Fruit fly (Drosophila melanogaster) whole organism, embryonic: ENCODE measurements around the gene Prtl99C.

Experiments
- Aef1 ChIP-seq: fragments of 200-800 bp; sonication (Bioruptor generic); IDR thresholded peaks from 3 replicates; pipeline ENCODE4 v1.3.6; 2022; ENCODE audit warnings: missing biosample characterization, missing genetic modification characterization
- CG1024 ChIP-seq: fragments of 200-800 bp; sonication (Bioruptor generic); IDR thresholded peaks from 2 replicates; pipeline ENCODE4 v1.3.6; 2022; ENCODE audit warnings: missing biosample characterization, missing genetic modification characterization
- CG10565 ChIP-seq: fragments of 200-800 bp; sonication (Bioruptor generic); optimal IDR thresholded peaks from 3 replicates; lab custom pipeline; 2016; ENCODE audit warnings: missing biosample characterization, mild to moderate bottlenecking, missing genetic modification characterization
- CG10959 ChIP-seq: fragments of 200-800 bp; sonication (Bioruptor generic); IDR thresholded peaks from 2 replicates; pipeline ENCODE4 v1.3.6; 2022; ENCODE audit warnings: missing biosample characterization, missing genetic modification characterization
- CG11504 ChIP-seq: fragments of 200-800 bp; sonication (Bioruptor generic); optimal IDR thresholded peaks from 3 replicates; lab custom pipeline; 2019; ENCODE audit warnings: missing biosample characterization, mild to moderate bottlenecking, missing genetic modification characterization, moderate library complexity
- CG12299 ChIP-seq: fragments of 200-800 bp; sonication (Bioruptor generic); optimal IDR thresholded peaks from 2 replicates; lab custom pipeline; 2018; ENCODE audit warnings: missing biosample characterization, mild to moderate bottlenecking, missing genetic modification characterization
- CG14710 ChIP-seq: fragments of 200-800 bp; sonication (Bioruptor generic); optimal IDR thresholded peaks from 3 replicates; lab custom pipeline; 2019; ENCODE audit warnings: missing biosample characterization, mild to moderate bottlenecking, missing genetic modification characterization, moderate library complexity
- CG14860 ChIP-seq: fragments of 200-800 bp; sonication (Bioruptor generic); IDR thresholded peaks from 3 replicates; pipeline ENCODE4 v1.3.6; 2022; ENCODE audit warnings: missing biosample characterization, missing genetic modification characterization; ENCODE audit not compliant: partially characterized antibody
- CG15011 ChIP-seq: fragments of 200-800 bp; sonication (Bioruptor generic); optimal IDR thresholded peaks from 3 replicates; lab custom pipeline; 2018; ENCODE audit warnings: missing biosample characterization, mild to moderate bottlenecking, missing genetic modification characterization
- CG15514 ChIP-seq: fragments of 200-800 bp; sonication (Bioruptor generic); optimal IDR thresholded peaks from 3 replicates; lab custom pipeline; 2017; ENCODE audit warnings: missing biosample characterization, missing genetic modification characterization, mild to moderate bottlenecking, moderate library complexity, missing genetic modification reagents
- CG1647 ChIP-seq: fragments of 200-800 bp; sonication (Bioruptor generic); optimal IDR thresholded peaks from 3 replicates; lab custom pipeline; 2016; ENCODE audit warnings: missing biosample characterization, missing genetic modification characterization
- CG16813 ChIP-seq: fragments of 200-800 bp; sonication (Bioruptor generic); IDR thresholded peaks from 3 replicates; pipeline ENCODE4 v1.3.6; 2022; ENCODE audit warnings: missing biosample characterization, missing genetic modification characterization; ENCODE audit not compliant: partially characterized antibody
- CG17802 ChIP-seq: fragments of 200-800 bp; sonication (Bioruptor generic); optimal IDR thresholded peaks from 2 replicates; lab custom pipeline; 2018; ENCODE audit warnings: missing biosample characterization, mild to moderate bottlenecking, missing genetic modification characterization, moderate library complexity
- CG1792 ChIP-seq: fragments of 200-800 bp; sonication (Bioruptor generic); optimal IDR thresholded peaks from 2 replicates; lab custom pipeline; 2016; ENCODE audit warnings: missing biosample characterization, missing genetic modification characterization
- CG42726 ChIP-seq: fragments of 200-800 bp; sonication (Bioruptor generic); IDR thresholded peaks from 2 replicates; pipeline ENCODE4 v1.3.6; 2022; ENCODE audit warnings: missing biosample characterization, missing genetic modification characterization; ENCODE audit not compliant: partially characterized antibody
- CG4360 ChIP-seq: fragments of 200-800 bp; sonication (Bioruptor generic); IDR thresholded peaks from 2 replicates; pipeline ENCODE4 v1.3.6; 2022; ENCODE audit warnings: missing biosample characterization, missing genetic modification characterization
- CG4707 ChIP-seq: fragments of 200-800 bp; sonication (Bioruptor generic); optimal IDR thresholded peaks from 2 replicates; lab custom pipeline; 2018; ENCODE audit warnings: missing biosample characterization, mild to moderate bottlenecking, missing genetic modification characterization, moderate library complexity
- CG6765 ChIP-seq: fragments of 200-800 bp; sonication (Bioruptor generic); optimal IDR thresholded peaks from 3 replicates; lab custom pipeline; 2017; ENCODE audit warnings: missing biosample characterization, mild to moderate bottlenecking, missing genetic modification characterization
- CG7786 ChIP-seq: fragments of 200-800 bp; sonication (Bioruptor generic); optimal IDR thresholded peaks from 2 replicates; lab custom pipeline; 2016; ENCODE audit warnings: missing biosample characterization, missing genetic modification characterization
- CG7839 ChIP-seq: fragments of 200-800 bp; sonication (Bioruptor generic); optimal IDR thresholded peaks from 3 replicates; lab custom pipeline; 2018; ENCODE audit warnings: missing biosample characterization, mild to moderate bottlenecking, missing genetic modification characterization, moderate library complexity
- CG8281 ChIP-seq: fragments of 200-800 bp; sonication (Bioruptor generic); optimal IDR thresholded peaks from 2 replicates; lab custom pipeline; 2018; ENCODE audit warnings: missing biosample characterization, mild to moderate bottlenecking, missing genetic modification characterization, moderate library complexity
- CoRest ChIP-seq: fragments of 200-800 bp; sonication (Bioruptor generic); optimal IDR thresholded peaks from 3 replicates; lab custom pipeline; 2018; ENCODE audit warnings: missing biosample characterization, mild to moderate bottlenecking, missing genetic modification characterization, moderate library complexity
- Dp ChIP-seq: fragments of 200-800 bp; sonication (Bioruptor generic); optimal IDR thresholded peaks from 2 replicates; lab custom pipeline; 2018; ENCODE audit warnings: missing biosample characterization, mild to moderate bottlenecking, missing genetic modification characterization, moderate library complexity
- Gsc ChIP-seq: fragments of 200-800 bp; sonication (Bioruptor generic); IDR thresholded peaks from 2 replicates; pipeline ENCODE4 v1.3.6; 2022; ENCODE audit warnings: missing biosample characterization, missing genetic modification characterization
- Lpt ChIP-seq: fragments of >200 bp; optimal IDR thresholded peaks from 2 replicates; lab custom pipeline; 2018; ENCODE audit warnings: missing biosample characterization, missing genetic modification characterization
- MTF-1 ChIP-seq: fragments of 200-800 bp; sonication (Bioruptor generic); optimal IDR thresholded peaks from 2 replicates; lab custom pipeline; 2018; ENCODE audit warnings: missing biosample characterization, mild to moderate bottlenecking, missing genetic modification characterization, borderline replicate concordance
- Mad ChIP-seq: fragments of 200-800 bp; sonication (Bioruptor generic); optimal IDR thresholded peaks from 2 replicates; lab custom pipeline; 2016; ENCODE audit warnings: missing biosample characterization, missing genetic modification characterization
- Myb ChIP-seq: fragments of 200-800 bp; sonication (Bioruptor generic); optimal IDR thresholded peaks from 2 replicates; lab custom pipeline; 2016; ENCODE audit warnings: missing biosample characterization, missing genetic modification characterization
- NC2α ChIP-seq: fragments of 200-800 bp; sonication (Bioruptor generic); optimal IDR thresholded peaks from 2 replicates; lab custom pipeline; 2016; ENCODE audit warnings: missing biosample characterization, missing genetic modification characterization
- Ptx1 ChIP-seq: fragments of 200-800 bp; sonication (Bioruptor generic); IDR thresholded peaks from 2 replicates; pipeline ENCODE4 v1.3.6; 2022; ENCODE audit warnings: missing biosample characterization, missing genetic modification characterization
- Trl ChIP-seq, 3 experiments: fragments of >200 bp in 2 of 3; fragments of 200-800 bp in 1 of 3; sonication (Bioruptor generic) in 1 of 3; optimal IDR thresholded peaks; 2 replicates in 1 of 3; 3 replicates in 2 of 3; lab custom pipeline; 2016 to 2017; ENCODE audit warnings: missing biosample characterization in 1 of 3, missing genetic modification characterization in 1 of 3
- bcd ChIP-seq: fragments of 200-800 bp; sonication (Bioruptor generic); optimal IDR thresholded peaks from 2 replicates; lab custom pipeline; 2017; ENCODE audit warnings: missing biosample characterization, mild to moderate bottlenecking, missing genetic modification characterization
- bsh ChIP-seq, 2 experiments: fragments of 200-800 bp; sonication (Bioruptor generic); optimal IDR thresholded peaks; 2 replicates each; lab custom pipeline; 2017 to 2018; ENCODE audit warnings: mild to moderate bottlenecking in 2 of 2, missing biosample characterization in 2 of 2, missing genetic modification characterization in 2 of 2, moderate library complexity in 1 of 2
- dpn ChIP-seq, 2 experiments: fragments of 200-800 bp; sonication (Bioruptor generic); optimal IDR thresholded peaks; 3 replicates each; lab custom pipeline; 2016; ENCODE audit warnings: missing biosample characterization in 2 of 2, missing genetic modification characterization in 2 of 2
- gcm2 ChIP-seq: fragments of 200-800 bp; sonication (Bioruptor generic); optimal IDR thresholded peaks from 2 replicates; lab custom pipeline; 2016; ENCODE audit warnings: missing biosample characterization, missing genetic modification characterization
- grau ChIP-seq: fragments of 200-800 bp; optimal IDR thresholded peaks from 3 replicates; lab custom pipeline; 2019; ENCODE audit warnings: missing biosample characterization, mild to moderate bottlenecking, missing genetic modification characterization, moderate library complexity
- gro ChIP-seq: fragments of 200-800 bp; sonication (Bioruptor generic); optimal IDR thresholded peaks from 2 replicates; lab custom pipeline; 2016; ENCODE audit warnings: missing biosample characterization, missing genetic modification characterization
- hb ChIP-seq: fragments of 200-800 bp; sonication (Bioruptor generic); IDR thresholded peaks from 3 replicates; pipeline ENCODE4 v1.3.6; 2022; ENCODE audit warnings: missing biosample characterization, missing genetic modification characterization; ENCODE audit not compliant: partially characterized antibody
- jing ChIP-seq: fragments of 200-800 bp; sonication (Bioruptor generic); optimal IDR thresholded peaks from 2 replicates; lab custom pipeline; 2018; ENCODE audit warnings: missing biosample characterization, mild to moderate bottlenecking, missing genetic modification characterization
- nmo ChIP-seq: fragments of 200-800 bp; sonication (Bioruptor generic); optimal IDR thresholded peaks from 2 replicates; lab custom pipeline; 2018; ENCODE audit warnings: missing biosample characterization, mild to moderate bottlenecking, missing genetic modification characterization, moderate library complexity
- p53 ChIP-seq: fragments of 200-800 bp; sonication (Bioruptor generic); optimal IDR thresholded peaks from 2 replicates; lab custom pipeline; 2016; ENCODE audit warnings: missing biosample characterization, missing genetic modification characterization
- pan ChIP-seq, 4 experiments: fragments of >200 bp in 3 of 4; fragments of 200-800 bp in 1 of 4; sonication (Bioruptor generic) in 1 of 4; optimal IDR thresholded peaks in 3 of 4; IDR thresholded peaks in 1 of 4; 2 replicates each; pipeline versions ENCODE4 v1.3.6 to Lab custom; 2017 to 2022; ENCODE audit warnings: missing biosample characterization in 2 of 4, missing genetic modification characterization in 2 of 4, mixed read lengths in 1 of 4
- prd ChIP-seq, 3 experiments: fragments of >200 bp in 2 of 3; fragments of 200-800 bp in 1 of 3; sonication (Bioruptor generic) in 1 of 3; optimal IDR thresholded peaks in 2 of 3; IDR thresholded peaks in 1 of 3; 2 replicates in 2 of 3; 3 replicates in 1 of 3; pipeline versions ENCODE4 v1.3.6 to Lab custom; 2017 to 2022; ENCODE audit warnings: missing biosample characterization in 1 of 3, missing genetic modification characterization in 1 of 3
- slp2 ChIP-seq: fragments of 200-800 bp; sonication (Bioruptor generic); optimal IDR thresholded peaks from 2 replicates; lab custom pipeline; 2016; ENCODE audit warnings: missing biosample characterization, missing genetic modification characterization
- tgo ChIP-seq: fragments of 200-800 bp; sonication (Bioruptor generic); IDR thresholded peaks from 3 replicates; pipeline ENCODE4 v1.3.6; 2022; ENCODE audit warnings: missing biosample characterization, missing genetic modification characterization
- trem ChIP-seq: fragments of 200-800 bp; optimal IDR thresholded peaks from 3 replicates; lab custom pipeline; 2019; ENCODE audit warnings: missing biosample characterization, mild to moderate bottlenecking, missing genetic modification characterization, moderate library complexity
- ttk ChIP-seq: fragments of 200-800 bp; sonication (Bioruptor generic); IDR thresholded peaks from 2 replicates; pipeline ENCODE4 v2.1.2; 2022; ENCODE audit warnings: missing biosample characterization, missing genetic modification characterization

Gene Prtl99C

DNA sequence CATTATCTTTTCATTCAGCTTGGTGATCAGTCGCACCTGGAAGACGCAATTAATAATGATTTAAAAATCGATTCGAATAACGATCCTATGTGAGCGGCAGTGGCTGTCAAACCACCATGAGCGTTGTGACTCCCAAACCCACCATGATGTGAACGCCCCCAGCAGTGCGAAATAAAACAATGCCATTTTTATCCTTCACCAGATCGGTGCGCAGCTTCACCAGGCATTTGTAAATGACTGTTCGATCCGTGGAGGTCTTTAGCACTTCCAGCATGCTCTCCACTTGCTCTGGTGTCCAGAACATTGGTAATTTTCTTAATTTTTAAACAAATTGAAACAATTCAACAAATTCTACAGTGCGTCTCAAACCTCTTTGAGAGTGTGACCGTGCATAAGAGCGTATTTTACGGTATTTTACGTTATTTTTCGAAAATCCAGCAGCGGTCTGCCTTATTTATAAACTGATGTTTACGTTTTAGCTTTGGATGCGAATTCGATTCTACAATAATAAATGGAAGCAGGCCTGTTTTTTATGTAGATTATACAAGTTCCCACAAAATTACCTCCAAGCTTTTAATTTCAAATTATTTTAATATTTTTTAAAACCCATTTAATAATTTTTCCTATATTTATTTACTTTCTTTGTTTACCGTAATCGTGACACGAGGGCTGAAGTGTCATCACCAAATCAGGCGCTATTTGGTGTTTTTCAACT is 36.6 kb upstream of the Prtl99C start, which contains the start of the genes Rnb and Drice (continued):
- TF ChIP-seq bcd (GFP tag; lab: Kevin White, UChicago) (peak; percentile 61), CG4360 (GFP tag; lab: Robert Waterston, UW) (no peak), NC2α (GFP tag; lab: Kevin White, UChicago) (no peak), Lpt (no peak), CG42726 (GFP tag; lab: Robert Waterston, UW) (no peak), CG6765 (GFP tag; lab: Kevin White, UChicago) (no peak), CG1792 (GFP tag; lab: Kevin White, UChicago) (no peak), Ptx1 (peak; percentile 55), trem (tag; lab: Kevin White, UChicago) (peak; percentile 45), CG17802 (peak; percentile 95), p53 (GFP tag; lab: Kevin White, UChicago) (no peak), Myb (peak; percentile 66), gcm2 (GFP tag; lab: Kevin White, UChicago) (no peak), CG4707 (GFP tag; lab: Kevin White, UChicago) (no peak), gro (GFP tag; lab: Kevin White, UChicago) (no peak), CG15514 (GFP tag; lab: Kevin White, UChicago) (peak; percentile 31), CG7839 (tag; lab: Kevin White, UChicago) (no peak), CG16813 (GFP tag; lab: Robert Waterston, UW) (peak; percentile 71), hb (GFP tag; lab: Robert Waterston, UW) (no peak), CG14860 (GFP tag; lab: Robert Waterston, UW) (no peak; the same call in 2 of the 3 replicates), CG1024 (GFP tag; lab: Robert Waterston, UW) (0 out of 2 replicates have a peak, but pooled peaks have one; percentile 24), CG12299 (no peak), pan (optimal IDR thresholded peaks at IDR 0.05; lab: Kevin White, UChicago) (no peak), pan (GFP tag; optimal IDR thresholded peaks at IDR 0.05 in 1 of 2, IDR thresholded peaks at IDR 0.05 in 1 of 2) (peak in 1 of 2 experiments; percentile 45), CG11504 (tag; lab: Kevin White, UChicago) (no peak), prd (optimal IDR thresholded peaks at IDR 0.05; lab: Kevin White, UChicago) (no peak), prd (GFP tag; IDR thresholded peaks at IDR 0.05; lab: Robert Waterston, UW) (peak; percentile 55), Mad (GFP tag; lab: Kevin White, UChicago) (peak; percentile 3), dpn (GFP tag; optimal IDR thresholded peaks at IDR 0.05; lab: Kevin White, UChicago) (peak in 1 of 2 experiments; percentile 33), Dp (peak; percentile 52), slp2 (GFP tag; lab: Kevin White, UChicago) (no peak), nmo (peak; percentile 68), bsh (GFP tag; optimal IDR thresholded peaks at IDR 0.05; lab: Kevin White, UChicago) (peak in 1 of 2 experiments; percentile 35), CG7786 (GFP tag; lab: Kevin White, UChicago) (no peak), CG10565 (no peak), Gsc (GFP tag; lab: Robert Waterston, UW) (no peak), ttk (GFP tag; lab: Robert Waterston, UW) (peak; percentile 10; the same call in 1 of the 2 replicates), CoRest (peak; percentile 75), grau (tag; lab: Kevin White, UChicago) (peak; percentile 45), CG14710 (tag; lab: Kevin White, UChicago) (peak; percentile 79), jing (GFP tag; lab: Kevin White, UChicago) (no peak), MTF-1 (GFP tag; lab: Kevin White, UChicago) (no peak), Trl (optimal IDR thresholded peaks at IDR 0.05; lab: Kevin White, UChicago) (no peak), Trl (GFP tag; optimal IDR thresholded peaks at IDR 0.05; lab: Kevin White, UChicago) (no peak), tgo (peak; percentile 47), CG8281 (tag; lab: Kevin White, UChicago) (peak; percentile 40), CG1647 (no peak), CG15011 (GFP tag; lab: Kevin White, UChicago) (no peak), Aef1 (GFP tag; lab: Robert Waterston, UW) (peak; percentile 27; the same call in 1 of the 3 replicates), CG10959 (GFP tag; lab: Robert Waterston, UW) (0 out of 2 replicates have a peak, but pooled peaks have one; percentile 6)
